Fruit fly (Drosophila melanogaster) S2 (cell line): ENCODE results near the gene Cpr78Ca.

Source experiments
- CG8478 ChIP-seq: fragments of >200 bp; optimal IDR thresholded peaks from 2 replicates; lab custom pipeline; 2018
- CTCF ChIP-seq, 2 experiments: fragments of >200 bp; optimal IDR thresholded peaks; 2 replicates each; lab custom pipeline; 2018

Cpr78Ca gene

DNA sequence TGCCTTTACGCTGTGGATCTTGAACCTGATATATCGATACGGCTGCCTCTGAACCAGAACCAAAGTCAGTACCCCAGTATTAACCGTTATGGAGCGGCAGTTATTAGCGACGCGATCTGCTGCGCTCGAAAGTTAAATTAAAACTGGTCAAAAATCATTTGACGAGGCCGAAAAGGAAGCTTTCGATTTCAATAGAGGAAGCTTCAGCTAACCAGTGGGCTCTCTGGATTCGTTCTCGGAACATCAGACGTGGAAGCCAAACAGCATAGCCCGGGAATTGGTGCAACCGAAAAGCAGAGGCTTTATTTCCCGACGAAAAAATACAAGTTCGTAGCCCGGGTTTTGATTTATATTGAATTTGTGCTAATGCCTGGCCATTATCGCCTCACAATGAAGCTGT is at the start of gene Cpr78Ca:
TSS of gene Cpr78Ca (minus strand) at position 101 of the 400 bp plus-strand sequence.
- no peak for TF ChIP-seq CTCF (optimal IDR thresholded peaks at IDR 0.05; lab: Kevin White, UChicago)
- TF ChIP-seq CG8478 (lab: Kevin White, UChicago), result no peak

DNA sequence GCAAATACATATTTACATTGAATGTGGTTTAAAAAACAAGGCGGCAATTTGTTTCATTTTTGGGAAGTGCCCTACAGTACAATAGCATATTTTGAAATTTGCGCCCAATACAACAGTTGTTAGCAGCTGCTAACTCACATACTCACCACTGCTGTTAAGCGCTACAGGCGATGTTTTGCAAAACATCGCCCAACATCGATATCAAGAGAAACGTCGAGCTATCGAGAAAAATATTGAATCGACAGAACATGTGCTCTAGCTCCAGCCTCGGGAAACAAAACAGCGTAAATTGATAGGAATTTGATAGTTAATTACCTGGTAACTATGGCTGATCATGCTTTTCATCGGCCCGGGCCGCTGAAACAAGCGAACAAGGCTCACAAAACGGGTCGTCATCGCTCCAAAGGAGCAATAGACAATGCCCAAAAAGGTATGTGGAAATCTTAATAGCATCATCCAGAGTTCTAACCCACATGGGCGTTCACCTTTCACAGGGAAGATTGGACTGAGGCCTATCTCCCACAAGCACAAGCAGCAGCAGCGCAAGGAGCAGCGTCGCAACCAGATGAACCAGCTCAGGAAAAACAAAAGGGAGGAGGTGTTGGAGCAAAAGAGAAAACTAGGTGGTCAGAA is 42.5 kb upstream of the Cpr78Ca start, which contains the start of gene Tsr1:
TSS of gene Tsr1 (plus strand) at position 217 of the 633 bp plus-strand sequence.
- no peak for TF ChIP-seq CG8478 (lab: Kevin White, UChicago)
- peak in 1 of 2 experiments; percentile 33 for TF ChIP-seq CTCF (optimal IDR thresholded peaks at IDR 0.05; lab: Kevin White, UChicago)

DNA sequence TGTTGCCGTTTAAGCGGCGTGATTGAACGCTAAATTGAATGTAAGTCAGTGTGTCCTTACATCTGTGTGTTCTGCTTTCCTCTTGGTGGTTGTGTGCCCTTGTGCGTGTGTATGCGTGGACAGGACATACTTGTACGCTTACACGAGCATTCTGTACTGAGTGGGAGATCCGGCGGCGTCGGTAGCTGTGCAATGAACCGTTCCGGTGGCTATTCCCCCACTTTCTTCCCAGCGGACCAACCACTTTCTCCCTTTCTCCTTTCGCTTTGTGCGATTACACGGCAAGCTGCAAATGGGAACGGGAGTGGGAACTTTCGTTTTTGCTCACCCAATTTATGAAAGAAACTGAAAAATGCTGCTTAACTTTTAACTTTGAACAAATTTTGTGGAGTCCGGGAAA is 32.1 kb upstream of the Cpr78Ca start:
- TF ChIP-seq CTCF (optimal IDR thresholded peaks at IDR 0.05; lab: Kevin White, UChicago) (no peak), CG8478 (lab: Kevin White, UChicago) (no peak)

DNA sequence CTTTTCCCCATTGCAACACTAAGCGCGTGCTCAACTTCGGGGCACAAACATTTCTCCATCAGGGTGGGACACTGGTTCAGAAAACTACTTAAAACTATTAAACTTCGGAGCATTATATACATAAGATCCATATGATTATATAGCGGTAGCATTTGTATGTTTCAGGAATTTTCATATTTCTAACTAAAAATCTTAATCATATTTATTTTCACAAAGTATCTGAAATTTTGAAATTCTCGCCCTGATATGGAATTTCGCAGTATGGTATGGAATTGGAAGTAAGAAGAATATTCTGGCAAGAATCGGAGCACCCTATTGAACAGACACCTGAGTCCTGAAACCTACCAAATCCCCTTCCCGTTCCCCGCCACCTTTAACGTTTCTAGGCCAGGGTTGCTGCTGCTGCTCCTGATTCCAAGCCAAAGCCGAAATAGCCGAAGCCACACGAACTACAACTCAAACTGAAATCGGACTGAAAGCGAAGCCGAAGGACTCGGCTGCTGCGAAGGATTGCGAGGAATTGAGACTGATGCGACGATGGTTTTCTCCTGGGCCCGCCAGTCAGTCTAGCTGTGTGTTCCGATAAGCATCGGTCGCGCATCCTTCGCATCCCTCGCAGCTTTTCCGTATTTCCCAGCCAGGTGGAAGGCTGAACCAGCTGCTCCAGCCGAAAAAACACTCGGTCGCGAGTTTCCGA is 29.4 kb upstream of the Cpr78Ca start:
- TF ChIP-seq CTCF (optimal IDR thresholded peaks at IDR 0.05; lab: Kevin White, UChicago) (no peak), CG8478 (lab: Kevin White, UChicago) (no peak)

DNA sequence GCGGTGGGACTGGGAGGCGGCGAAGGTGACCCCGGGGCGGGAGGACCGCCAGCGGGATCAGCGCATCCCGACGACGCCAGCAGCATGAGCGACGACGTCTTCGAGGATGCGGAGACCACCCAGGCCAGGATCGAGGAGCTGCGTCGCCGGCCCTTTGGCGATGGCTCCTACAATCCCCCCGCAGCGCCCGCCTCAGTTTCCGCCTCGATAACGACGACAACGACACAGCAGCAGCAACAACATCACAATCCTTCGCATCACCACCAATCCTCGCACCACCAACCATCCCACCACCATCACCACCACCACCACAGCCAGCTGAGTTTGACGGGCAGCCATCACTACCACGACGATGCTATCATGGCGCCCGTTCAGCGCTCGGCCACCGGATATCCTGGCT is 27.4 kb upstream of the Cpr78Ca start:
- no peak for TF ChIP-seq CTCF (optimal IDR thresholded peaks at IDR 0.05; lab: Kevin White, UChicago)
- TF ChIP-seq CG8478 (lab: Kevin White, UChicago), result no peak

DNA sequence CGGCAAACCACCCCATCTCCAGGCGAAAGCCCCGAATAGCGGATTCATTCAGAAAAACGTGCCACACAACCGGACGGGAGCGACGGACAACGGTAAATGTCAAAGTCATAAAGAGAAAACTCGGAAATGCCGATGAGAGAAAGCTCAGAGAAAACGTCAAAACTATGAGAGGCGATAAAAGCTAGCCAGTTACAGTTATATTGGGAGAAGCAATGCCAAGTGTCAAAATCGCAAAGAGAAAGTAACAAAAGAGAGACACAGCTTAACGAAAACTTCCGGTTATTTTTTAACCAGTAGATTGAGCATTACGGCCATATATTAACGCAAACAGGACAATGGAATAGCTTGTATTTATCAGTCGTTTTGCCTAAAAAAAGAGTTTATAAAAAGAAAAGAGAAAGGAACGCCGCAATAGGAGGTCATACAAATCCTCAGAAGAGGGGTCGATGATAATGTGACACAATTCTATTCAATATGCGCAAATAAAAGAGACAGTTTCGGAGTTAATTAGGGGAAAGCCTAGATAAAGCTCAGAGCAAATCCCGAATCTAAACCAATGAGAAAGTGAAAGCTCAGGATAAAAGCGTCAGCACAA is 26.8 kb upstream of the Cpr78Ca start:
- TF ChIP-seq CTCF (optimal IDR thresholded peaks at IDR 0.05; lab: Kevin White, UChicago), result no peak
- TF ChIP-seq CG8478 (lab: Kevin White, UChicago), result no peak

DNA sequence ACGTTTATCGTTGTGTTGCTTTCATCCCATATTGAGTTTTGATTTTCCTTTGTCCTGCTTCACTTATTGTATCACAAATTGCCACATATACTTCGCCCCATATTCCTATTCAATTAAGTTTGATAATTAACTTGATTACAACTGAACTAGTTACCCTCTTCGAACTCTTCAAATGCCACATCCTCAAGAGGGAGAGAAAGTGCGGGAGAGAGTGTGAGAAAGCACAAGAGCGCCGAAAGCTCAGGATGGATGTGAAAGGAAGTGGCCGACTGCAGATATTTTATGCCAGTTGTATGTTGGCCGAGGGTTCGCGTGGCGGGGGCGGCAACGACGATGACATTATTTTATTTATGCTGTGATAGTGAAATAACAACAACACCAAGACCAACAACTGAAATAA is 25.9 kb upstream of the Cpr78Ca start, which contains the start of gene Rab26:
TSS of gene Rab26 (plus strand) at position 301 of the 400 bp plus-strand sequence.
- TF ChIP-seq CTCF (optimal IDR thresholded peaks at IDR 0.05; lab: Kevin White, UChicago), result no peak
- TF ChIP-seq CG8478 (lab: Kevin White, UChicago), result no peak

DNA sequence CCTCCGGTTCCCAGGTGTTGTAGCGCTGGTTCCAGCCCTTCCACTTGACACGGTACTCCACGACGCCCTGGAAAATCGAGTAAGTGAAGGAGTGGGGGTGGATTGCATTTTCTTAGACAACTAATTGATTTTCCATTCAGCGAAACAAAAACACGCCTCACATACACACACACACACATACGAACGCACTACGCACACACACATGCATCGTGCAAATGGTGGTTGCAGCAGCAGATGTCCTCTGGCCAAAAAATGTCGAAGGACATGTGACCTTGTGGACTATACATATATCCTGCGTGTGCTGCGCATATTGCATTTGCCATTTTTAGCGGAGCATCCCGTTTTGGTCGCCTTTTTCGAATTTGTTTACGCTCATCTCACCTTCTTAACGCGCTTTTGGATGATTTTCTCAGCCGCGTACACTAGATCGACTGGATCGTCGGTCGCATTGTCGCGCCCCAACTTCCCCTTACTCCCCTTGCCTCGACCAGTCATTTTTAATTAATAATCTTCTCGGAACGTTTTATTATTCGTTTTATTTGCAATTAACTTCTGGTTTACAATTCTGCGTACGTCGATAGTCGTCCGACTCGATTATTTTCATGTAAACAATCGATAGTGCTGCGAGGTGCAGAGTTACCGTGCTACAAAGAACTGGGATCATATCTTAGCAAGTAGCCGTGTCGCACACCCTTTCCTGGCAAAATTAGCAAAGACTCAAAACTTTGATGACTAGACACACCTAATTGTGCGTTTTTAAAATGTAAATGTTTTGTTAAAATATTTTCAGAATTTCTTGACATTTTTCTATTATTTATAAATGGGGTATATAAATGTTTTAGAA is 25.0 kb upstream of the Cpr78Ca start, which contains the start of gene Pc:
TSS of gene Pc (minus strand) at position 605 of the 844 bp plus-strand sequence.
- peak; percentile 60 to 75 for TF ChIP-seq CTCF (optimal IDR thresholded peaks at IDR 0.05; lab: Kevin White, UChicago)
- TF ChIP-seq CG8478 (lab: Kevin White, UChicago), result no peak

DNA sequence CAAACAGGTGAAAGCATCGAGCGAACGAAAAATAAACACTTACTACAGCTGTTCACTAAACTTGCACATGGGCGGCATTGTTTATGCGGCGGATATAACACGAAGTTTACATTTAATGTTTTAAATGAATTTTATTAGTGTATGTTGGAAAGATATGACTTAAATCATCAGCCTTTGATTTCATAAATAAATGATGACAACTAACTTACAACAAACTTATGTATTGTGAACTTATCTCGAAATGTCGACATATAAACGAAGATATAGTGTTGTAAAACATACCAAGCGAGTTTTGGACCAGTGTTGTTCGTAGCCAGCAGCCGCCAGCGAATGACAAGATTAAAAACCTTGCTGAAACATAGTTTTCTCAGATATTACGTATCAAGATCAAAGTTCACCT is 11.8 kb upstream of the Cpr78Ca start, which contains the start of the genes CG11309 and CG7632:
TSS of gene CG11309 (minus strand) at position 259 of the 400 bp plus-strand sequence.
TSS of gene CG7632 (plus strand) at position 298 of the 400 bp plus-strand sequence.
- TF ChIP-seq CTCF (optimal IDR thresholded peaks at IDR 0.05; lab: Kevin White, UChicago) (no peak), CG8478 (lab: Kevin White, UChicago) (no peak)

DNA sequence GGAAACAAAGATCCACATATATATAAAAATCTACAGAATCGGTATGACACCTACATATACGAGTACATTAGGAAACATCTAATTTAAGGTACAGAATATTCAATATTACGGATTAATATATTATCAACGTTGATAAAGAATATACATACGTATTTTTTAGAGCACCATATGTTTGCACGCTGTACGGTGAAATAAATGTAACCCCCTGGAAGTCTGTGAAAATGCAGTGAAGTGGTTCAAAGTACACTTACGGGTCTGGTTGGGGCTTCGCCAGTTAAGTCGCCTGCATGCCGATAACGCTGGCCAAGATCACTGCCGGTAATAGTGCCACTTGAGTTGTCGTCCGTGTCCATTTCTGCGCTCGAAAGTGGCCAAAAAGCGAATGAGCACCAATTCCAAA is 11.1 kb upstream of the Cpr78Ca start:
- TF ChIP-seq CTCF (optimal IDR thresholded peaks at IDR 0.05; lab: Kevin White, UChicago) (no peak), CG8478 (lab: Kevin White, UChicago) (no peak)

DNA sequence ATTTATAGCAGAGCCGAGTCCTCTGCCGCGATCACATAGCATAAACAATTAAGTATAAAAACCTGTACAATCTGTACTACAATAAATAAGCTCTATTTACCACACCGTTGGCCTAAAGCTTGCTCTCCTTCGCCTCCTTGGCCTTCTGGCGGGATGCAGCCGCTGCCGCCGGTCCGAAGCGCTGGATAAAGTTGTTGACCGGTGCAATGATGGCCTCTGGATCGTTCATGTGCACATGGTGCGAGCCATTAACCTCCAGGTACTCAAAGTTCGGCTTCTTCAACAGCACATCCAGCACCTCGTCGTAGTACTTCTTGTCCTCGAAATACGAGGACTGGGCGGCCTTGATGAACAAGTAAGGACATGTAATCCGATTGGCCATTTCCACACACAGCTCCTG is 9.9 kb upstream of the Cpr78Ca start:
- no peak for TF ChIP-seq CTCF (optimal IDR thresholded peaks at IDR 0.05; lab: Kevin White, UChicago)
- no peak for TF ChIP-seq CG8478 (lab: Kevin White, UChicago)

DNA sequence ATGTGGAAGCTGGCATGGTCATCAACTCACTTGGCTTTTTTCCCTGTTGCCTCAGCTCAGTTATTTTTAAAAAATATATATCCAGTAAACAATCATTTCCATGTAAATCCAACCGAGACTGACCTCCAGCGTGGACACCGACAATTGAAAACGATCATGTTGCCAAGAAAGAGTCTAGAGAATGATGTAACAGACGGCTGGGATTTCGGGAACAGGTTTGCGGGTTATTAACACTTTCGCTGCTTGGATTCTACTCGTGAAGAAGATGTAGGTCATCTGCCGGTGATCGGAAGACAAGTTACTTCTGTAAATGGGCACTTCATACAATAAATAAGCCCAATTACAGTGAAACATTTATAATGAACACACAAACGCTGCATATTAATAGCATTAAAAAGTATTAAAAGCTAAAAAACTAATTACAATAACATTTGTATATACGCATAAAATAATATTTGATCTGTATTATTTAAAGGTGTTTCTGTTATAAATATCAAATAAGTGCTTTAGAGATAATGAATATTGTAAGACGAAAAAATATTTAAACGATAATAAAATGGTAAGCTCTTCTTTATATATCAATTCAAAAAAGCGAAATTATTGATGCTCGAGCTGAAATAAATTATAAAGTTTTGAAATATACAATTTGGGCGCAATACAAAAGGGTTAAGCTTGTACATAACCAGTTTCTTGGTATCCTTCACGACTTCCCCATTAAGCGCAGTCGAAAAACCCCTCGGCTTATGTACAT is 9.3 kb upstream of the Cpr78Ca start:
- TF ChIP-seq CTCF (optimal IDR thresholded peaks at IDR 0.05; lab: Kevin White, UChicago), result no peak
- TF ChIP-seq CG8478 (lab: Kevin White, UChicago), result no peak

DNA sequence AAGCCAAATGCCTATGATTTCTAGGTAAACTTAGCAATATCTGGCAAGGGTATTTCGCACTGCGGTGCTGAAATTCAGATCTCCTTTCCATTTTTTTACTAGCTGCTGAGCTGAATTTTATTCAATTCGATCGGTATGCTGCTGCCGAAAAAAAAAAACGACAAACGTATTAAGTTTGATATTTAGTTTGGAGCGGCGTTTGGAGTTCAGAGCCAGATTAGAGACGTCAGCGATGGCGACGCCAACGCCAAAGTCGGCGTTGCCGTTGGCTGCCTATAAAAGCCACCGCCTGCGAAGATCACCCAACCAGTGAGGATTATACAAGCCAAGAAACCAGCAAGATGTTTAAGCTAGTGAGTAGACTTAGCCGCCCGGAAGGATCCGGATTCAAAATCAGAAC is 7.7 kb upstream of the Cpr78Ca start, which contains the start of gene Cpr78Cc:
TSS of gene Cpr78Cc (plus strand) at position 301 of the 400 bp plus-strand sequence.
- TF ChIP-seq CTCF (optimal IDR thresholded peaks at IDR 0.05; lab: Kevin White, UChicago), result no peak
- TF ChIP-seq CG8478 (lab: Kevin White, UChicago), result no peak
